Worm (Caenorhabditis elegans) whole organism, mixed stage, embryonic: ENCODE data around the gene srh-131.

Experiments
- M03D4.4 ChIP-seq: sonication (generic microtip); optimal IDR thresholded peaks from 2 replicates; lab custom pipeline; 2017; ENCODE audit warnings: mild to moderate bottlenecking, missing genetic modification characterization, missing compliant biosample characterization
- bed-3 ChIP-seq: fragments of 200-800 bp; sonication (Bioruptor generic); optimal IDR thresholded peaks from 3 replicates; lab custom pipeline; 2018; ENCODE audit warnings: mild to moderate bottlenecking, missing genetic modification characterization, moderate library complexity, missing compliant biosample characterization
- blmp-1 ChIP-seq: fragments of 150-350 bp; optimal IDR thresholded peaks from 2 replicates; lab custom pipeline; 2014; ENCODE audit warnings: missing biosample characterization, missing genetic modification characterization
- ceh-39 ChIP-seq: fragments of 150-350 bp; optimal IDR thresholded peaks from 2 replicates; lab custom pipeline; 2014; ENCODE audit warnings: missing biosample characterization, missing genetic modification characterization
- ceh-43 ChIP-seq: fragments of 200-800 bp; sonication (Bioruptor generic); optimal IDR thresholded peaks from 2 replicates; lab custom pipeline; 2018; ENCODE audit warnings: mild to moderate bottlenecking, missing genetic modification characterization, moderate library complexity, missing compliant biosample characterization
- ceh-83 ChIP-seq: fragments of 200-800 bp; sonication (Bioruptor generic); optimal IDR thresholded peaks from 2 replicates; lab custom pipeline; 2018; ENCODE audit warnings: mild to moderate bottlenecking, missing genetic modification characterization, missing compliant biosample characterization
- ces-1 ChIP-seq: fragments of 150-350 bp; optimal IDR thresholded peaks from 2 replicates; lab custom pipeline; 2014; ENCODE audit warnings: missing biosample characterization, missing genetic modification reagents, missing genetic modification characterization
- cnd-1 ChIP-seq: fragments of 200-800 bp; sonication (Bioruptor generic); optimal IDR thresholded peaks from 2 replicates; lab custom pipeline; 2018; ENCODE audit warnings: mild to moderate bottlenecking, missing genetic modification characterization, missing compliant biosample characterization
- drap-1 ChIP-seq: fragments of 200-800 bp; sonication (Bioruptor generic); optimal IDR thresholded peaks from 3 replicates; lab custom pipeline; 2018; ENCODE audit warnings: mild to moderate bottlenecking, missing genetic modification characterization, missing compliant biosample characterization
- elt-1 ChIP-seq: sonication (generic microtip); optimal IDR thresholded peaks from 2 replicates; lab custom pipeline; 2017; ENCODE audit warnings: missing genetic modification characterization, mild to moderate bottlenecking, missing compliant biosample characterization, antibody characterized with exemption, moderate library complexity, borderline replicate concordance; ENCODE audit not compliant: insufficient read depth
- elt-3 ChIP-seq: fragments of 150-350 bp; optimal IDR thresholded peaks from 2 replicates; lab custom pipeline; 2014; ENCODE audit warnings: missing biosample characterization, missing genetic modification characterization
- flh-1 ChIP-seq: fragments of 200-800 bp; sonication (Bioruptor generic); optimal IDR thresholded peaks from 2 replicates; lab custom pipeline; 2018; ENCODE audit warnings: mild to moderate bottlenecking, missing genetic modification characterization, moderate library complexity, missing compliant biosample characterization
- ham-2 ChIP-seq: fragments of 200-800 bp; sonication (Bioruptor generic); optimal IDR thresholded peaks from 2 replicates; lab custom pipeline; 2018; ENCODE audit warnings: mild to moderate bottlenecking, missing genetic modification characterization, missing compliant biosample characterization
- hlh-1 ChIP-seq: fragments of 150-350 bp; optimal IDR thresholded peaks from 2 replicates; lab custom pipeline; 2014; ENCODE audit warnings: missing biosample characterization, missing genetic modification reagents, missing genetic modification characterization
- lin-13 ChIP-seq: fragments of 150-350 bp; optimal IDR thresholded peaks from 2 replicates; lab custom pipeline; 2014; ENCODE audit warnings: missing biosample characterization, missing genetic modification characterization
- lin-32 ChIP-seq: fragments of 200-800 bp; sonication (Bioruptor generic); optimal IDR thresholded peaks from 2 replicates; lab custom pipeline; 2018; ENCODE audit warnings: mild to moderate bottlenecking, missing genetic modification characterization, missing compliant biosample characterization
- lsy-2 ChIP-seq: fragments of 150-350 bp; optimal IDR thresholded peaks from 2 replicates; lab custom pipeline; 2014; ENCODE audit warnings: missing biosample characterization, missing genetic modification characterization
- mab-5 ChIP-seq: fragments of 150-350 bp; optimal IDR thresholded peaks from 2 replicates; lab custom pipeline; 2014; ENCODE audit warnings: missing biosample characterization, missing genetic modification characterization
- mep-1 ChIP-seq: fragments of 150-350 bp; optimal IDR thresholded peaks from 2 replicates; lab custom pipeline; 2017; ENCODE audit warnings: missing biosample characterization, missing genetic modification reagents, missing genetic modification characterization, inconsistent platforms
- mls-2 ChIP-seq: sonication (generic microtip); optimal IDR thresholded peaks from 2 replicates; lab custom pipeline; 2016; ENCODE audit warnings: mild to moderate bottlenecking, missing genetic modification characterization, moderate library complexity, missing compliant biosample characterization
- nhr-12 ChIP-seq: fragments of 150-350 bp; optimal IDR thresholded peaks from 2 replicates; lab custom pipeline; 2014; ENCODE audit warnings: missing biosample characterization, missing genetic modification characterization
- nhr-2 ChIP-seq: fragments of 150-350 bp; optimal IDR thresholded peaks from 2 replicates; lab custom pipeline; 2014; ENCODE audit warnings: missing biosample characterization, missing genetic modification characterization
- nhr-237 ChIP-seq: fragments of 150-350 bp; optimal IDR thresholded peaks from 2 replicates; lab custom pipeline; 2014; ENCODE audit warnings: missing biosample characterization, missing genetic modification characterization
- nhr-28 ChIP-seq: fragments of 150-350 bp; optimal IDR thresholded peaks from 2 replicates; lab custom pipeline; 2014; ENCODE audit warnings: missing biosample characterization, missing genetic modification characterization
- nhr-76 ChIP-seq: sonication (generic microtip); optimal IDR thresholded peaks from 2 replicates; lab custom pipeline; 2017; ENCODE audit warnings: missing biosample characterization, missing genetic modification characterization
- pha-4 ChIP-seq: fragments of 150-350 bp; optimal IDR thresholded peaks from 2 replicates; lab custom pipeline; 2018; ENCODE audit warnings: missing biosample characterization, missing genetic modification reagents, missing genetic modification characterization
- sem-2 ChIP-seq: fragments of 200-800 bp; sonication (Bioruptor generic); optimal IDR thresholded peaks from 2 replicates; lab custom pipeline; 2018; ENCODE audit warnings: mild to moderate bottlenecking, missing genetic modification characterization, missing compliant biosample characterization
- snpc-4 ChIP-seq: fragments of 150-350 bp; optimal IDR thresholded peaks from 2 replicates; lab custom pipeline; 2014; ENCODE audit warnings: missing biosample characterization, missing genetic modification characterization
- sptf-1 ChIP-seq: sonication (generic microtip); optimal IDR thresholded peaks from 2 replicates; lab custom pipeline; 2017; ENCODE audit warnings: mild to moderate bottlenecking, missing genetic modification characterization, moderate library complexity, missing compliant biosample characterization
- tbx-8 ChIP-seq: fragments of 200-800 bp; sonication (Bioruptor generic); optimal IDR thresholded peaks from 2 replicates; lab custom pipeline; 2018; ENCODE audit warnings: mild to moderate bottlenecking, missing genetic modification characterization, moderate library complexity, missing compliant biosample characterization
- unc-120 ChIP-seq: sonication (generic microtip); optimal IDR thresholded peaks from 2 replicates; lab custom pipeline; 2017; ENCODE audit warnings: missing genetic modification characterization, missing compliant biosample characterization; ENCODE audit not compliant: poor library complexity, severe bottlenecking
- unc-39 ChIP-seq: fragments of 150-350 bp; optimal IDR thresholded peaks from 2 replicates; lab custom pipeline; 2014; ENCODE audit warnings: missing biosample characterization, missing genetic modification characterization
- unc-62 ChIP-seq: fragments of 150-350 bp; optimal IDR thresholded peaks from 2 replicates; lab custom pipeline; 2014; ENCODE audit warnings: missing biosample characterization, missing genetic modification reagents, missing genetic modification characterization
- zip-8 ChIP-seq: fragments of 150-350 bp; optimal IDR thresholded peaks from 2 replicates; lab custom pipeline; 2014; ENCODE audit warnings: missing biosample characterization, missing genetic modification characterization
- ztf-11 ChIP-seq: fragments of 150-350 bp; optimal IDR thresholded peaks from 2 replicates; lab custom pipeline; 2014; ENCODE audit warnings: missing biosample characterization, missing genetic modification characterization

The srh-131 gene

ce11 chrV:17005189-17005588, at the start of gene srh-131:
srh-131 (plus strand) TSS chrV:17005489.
- TF ChIP-seq sptf-1 (tag; lab: Kevin White, UChicago): no peak
- TF ChIP-seq zip-8: peak; percentile 53
- no peak for TF ChIP-seq nhr-76 (tag; lab: Kevin White, UChicago)
- TF ChIP-seq flh-1: no peak

- TF ChIP-seq M03D4.4 (tag; lab: Kevin White, UChicago) (no peak), lin-32 (GFP tag; lab: Kevin White, UChicago) (no peak), nhr-237 (tag; lab: Kevin White, UChicago) (no peak), unc-120 (tag; lab: Kevin White, UChicago) (no peak), cnd-1 (tag; lab: Kevin White, UChicago) (no peak), flh-1 (no peak), mep-1 (tag; lab: Kevin White, UChicago) (no peak), sem-2 (no peak), elt-1 (tag; lab: Kevin White, UChicago) (no peak), sptf-1 (tag; lab: Kevin White, UChicago) (no peak), lin-13 (no peak), elt-3 (tag; lab: Kevin White, UChicago) (no peak), zip-8 (no peak), ceh-83 (no peak), ceh-39 (tag; lab: Kevin White, UChicago) (no peak), hlh-1 (tag; lab: Kevin White, UChicago) (no peak), bed-3 (GFP tag; lab: Kevin White, UChicago) (no peak), drap-1 (GFP tag; lab: Kevin White, UChicago) (no peak)
These were observed 49.1 kb upstream of the srh-131 start, which contains the start of gene clec-239 for ce11 chrV:16956229-16956628. clec-239 (plus strand) TSS chrV:16956529.

ce11 chrV:16958975-16959374, 46.3 kb upstream of the srh-131 start:
- TF ChIP-seq flh-1: no peak
- no peak for TF ChIP-seq ces-1 (GFP tag; lab: Kevin White, UChicago)
- TF ChIP-seq mep-1 (tag; lab: Kevin White, UChicago): no peak

- peak; percentile 77 for TF ChIP-seq drap-1 (GFP tag; lab: Kevin White, UChicago)
- no peak for TF ChIP-seq sem-2
- TF ChIP-seq nhr-2 (tag; lab: Kevin White, UChicago): no peak
- peak; percentile 37 for TF ChIP-seq ztf-11 (tag; lab: Kevin White, UChicago)
- TF ChIP-seq tbx-8 (GFP tag; lab: Kevin White, UChicago): no peak
- no peak for TF ChIP-seq blmp-1
- no peak for TF ChIP-seq nhr-12 (tag; lab: Kevin White, UChicago)
- peak; percentile 37 for TF ChIP-seq sptf-1 (tag; lab: Kevin White, UChicago)
- peak; percentile 31 for TF ChIP-seq ceh-39 (tag; lab: Kevin White, UChicago)
- peak; percentile 88 for TF ChIP-seq lin-13
- TF ChIP-seq ces-1 (GFP tag; lab: Kevin White, UChicago): peak; percentile 96
- TF ChIP-seq nhr-28: no peak
- TF ChIP-seq snpc-4 (tag; lab: Kevin White, UChicago): no peak
- TF ChIP-seq lsy-2 (tag; lab: Kevin White, UChicago): peak; percentile 82
- TF ChIP-seq mls-2 (tag; lab: Kevin White, UChicago): no peak
- TF ChIP-seq elt-3 (tag; lab: Kevin White, UChicago): peak; percentile 47
- TF ChIP-seq lin-32 (GFP tag; lab: Kevin White, UChicago): no peak
- peak; percentile 33 for TF ChIP-seq hlh-1 (tag; lab: Kevin White, UChicago)
- no peak for TF ChIP-seq ham-2 (GFP tag; lab: Kevin White, UChicago)
- TF ChIP-seq zip-8: no peak
- TF ChIP-seq unc-39: no peak
- TF ChIP-seq M03D4.4 (tag; lab: Kevin White, UChicago): no peak
- TF ChIP-seq mab-5 (tag; lab: Kevin White, UChicago): peak; percentile 52
- TF ChIP-seq unc-62 (GFP tag; lab: Kevin White, UChicago): peak; percentile 36
- no peak for TF ChIP-seq bed-3 (GFP tag; lab: Kevin White, UChicago)
- no peak for TF ChIP-seq cnd-1 (tag; lab: Kevin White, UChicago)
- no peak for TF ChIP-seq ceh-43 (GFP tag; lab: Kevin White, UChicago)
- TF ChIP-seq unc-120 (tag; lab: Kevin White, UChicago): no peak
- no peak for TF ChIP-seq flh-1
- no peak for TF ChIP-seq elt-1 (tag; lab: Kevin White, UChicago)
- no peak for TF ChIP-seq ceh-83
- peak; percentile 58 for TF ChIP-seq pha-4 (tag; lab: Kevin White, UChicago)
- TF ChIP-seq mep-1 (tag; lab: Kevin White, UChicago): peak; percentile 98
- TF ChIP-seq nhr-237 (tag; lab: Kevin White, UChicago): peak; percentile 88
- TF ChIP-seq nhr-76 (tag; lab: Kevin White, UChicago): no peak
These were observed 39.6 kb upstream of the srh-131 start, which contains the start of gene efl-1 for ce11 chrV:16965655-16966054. efl-1 (minus strand) TSS chrV:16965675.
